Fruit fly (Drosophila melanogaster) whole organism, embryonic: ENCODE data around the gene CG31710.
A peak's percentile ranks its signal among the peaks of the same experiment; 100 is the strongest.

Experiments
- Ada2b ChIP-seq: fragments of 200-800 bp; sonication (Bioruptor generic); IDR thresholded peaks from 2 replicates; pipeline ENCODE4 v1.3.6; 2022; ENCODE audit warnings: missing biosample characterization, missing genetic modification characterization
- Blimp-1 ChIP-seq: fragments of 200-800 bp; sonication (Bioruptor generic); optimal IDR thresholded peaks from 3 replicates; lab custom pipeline; 2018; ENCODE audit warnings: missing biosample characterization, missing genetic modification characterization, mild to moderate bottlenecking, moderate library complexity, missing genetic modification reagents
- BtbVII ChIP-seq: fragments of 200-800 bp; sonication (Bioruptor generic); optimal IDR thresholded peaks from 3 replicates; lab custom pipeline; 2017; ENCODE audit warnings: missing biosample characterization, mild to moderate bottlenecking, missing genetic modification characterization
- CG10431 ChIP-seq: fragments of 200-800 bp; sonication (Bioruptor generic); optimal IDR thresholded peaks from 3 replicates; lab custom pipeline; 2018; ENCODE audit warnings: missing biosample characterization, mild to moderate bottlenecking, missing genetic modification characterization
- CG11504 ChIP-seq: fragments of 200-800 bp; sonication (Bioruptor generic); optimal IDR thresholded peaks from 3 replicates; lab custom pipeline; 2019; ENCODE audit warnings: missing biosample characterization, mild to moderate bottlenecking, missing genetic modification characterization, moderate library complexity
- CG12299 ChIP-seq: fragments of 200-800 bp; sonication (Bioruptor generic); optimal IDR thresholded peaks from 2 replicates; lab custom pipeline; 2018; ENCODE audit warnings: missing biosample characterization, mild to moderate bottlenecking, missing genetic modification characterization
- CG17361 ChIP-seq: fragments of 200-800 bp; sonication (Bioruptor generic); IDR thresholded peaks from 3 replicates; pipeline ENCODE4 v1.3.6; 2022; ENCODE audit warnings: missing biosample characterization, missing genetic modification characterization
- CG17385 ChIP-seq: fragments of 200-800 bp; sonication (Bioruptor generic); optimal IDR thresholded peaks from 3 replicates; lab custom pipeline; 2018; ENCODE audit warnings: missing biosample characterization, mild to moderate bottlenecking, missing genetic modification characterization
- CG17829 ChIP-seq: fragments of 200-800 bp; optimal IDR thresholded peaks from 2 replicates; lab custom pipeline; 2019; ENCODE audit warnings: missing biosample characterization, mild to moderate bottlenecking, missing genetic modification characterization, moderate library complexity
- CG31441 ChIP-seq: fragments of 200-800 bp; sonication (Bioruptor generic); IDR thresholded peaks from 2 replicates; pipeline ENCODE4 v1.3.6; 2022; ENCODE audit warnings: missing biosample characterization, missing genetic modification characterization
- CG3726 ChIP-seq: fragments of 200-800 bp; sonication (Bioruptor generic); IDR thresholded peaks from 3 replicates; pipeline ENCODE4, ENCODE4 v1.3.6; 2022; ENCODE audit warnings: missing biosample characterization, missing genetic modification characterization
- CG6791 ChIP-seq: fragments of 200-800 bp; sonication (Bioruptor generic); IDR thresholded peaks from 3 replicates; pipeline ENCODE4 v1.3.6; 2022; ENCODE audit warnings: missing biosample characterization, missing genetic modification characterization; ENCODE audit not compliant: partially characterized antibody
- CG6813 ChIP-seq: fragments of 200-800 bp; sonication (Bioruptor generic); optimal IDR thresholded peaks from 2 replicates; lab custom pipeline; 2017; ENCODE audit warnings: missing biosample characterization, missing genetic modification characterization, mild to moderate bottlenecking, moderate library complexity, missing genetic modification reagents
- CG7556 ChIP-seq: fragments of 200-800 bp; sonication (Bioruptor generic); optimal IDR thresholded peaks from 2 replicates; lab custom pipeline; 2017; ENCODE audit warnings: missing biosample characterization, mild to moderate bottlenecking, missing genetic modification characterization
- CG8359 ChIP-seq: fragments of 200-800 bp; sonication (Bioruptor generic); optimal IDR thresholded peaks from 2 replicates; lab custom pipeline; 2017; ENCODE audit warnings: missing biosample characterization, mild to moderate bottlenecking, missing genetic modification characterization, borderline replicate concordance
- CG9609 ChIP-seq: fragments of 200-800 bp; sonication (Bioruptor generic); optimal IDR thresholded peaks from 3 replicates; lab custom pipeline; 2016; ENCODE audit warnings: missing biosample characterization, missing genetic modification characterization
- CG9932 ChIP-seq: fragments of 200-800 bp; sonication (Bioruptor generic); IDR thresholded peaks from 2 replicates; pipeline ENCODE4 v1.3.6; 2022; ENCODE audit warnings: missing biosample characterization, missing genetic modification characterization
- CrebB ChIP-seq: fragments of 200-800 bp; sonication (Bioruptor generic); optimal IDR thresholded peaks from 3 replicates; lab custom pipeline; 2018; ENCODE audit warnings: missing biosample characterization, mild to moderate bottlenecking, missing genetic modification characterization
- D19A ChIP-seq: fragments of 200-800 bp; optimal IDR thresholded peaks from 3 replicates; lab custom pipeline; 2019; ENCODE audit warnings: missing biosample characterization, mild to moderate bottlenecking, missing genetic modification characterization, moderate library complexity
- D19B ChIP-seq: fragments of 200-800 bp; sonication (Bioruptor generic); optimal IDR thresholded peaks from 2 replicates; lab custom pipeline; 2017; ENCODE audit warnings: missing biosample characterization, mild to moderate bottlenecking, missing genetic modification characterization
- Dip3 ChIP-seq: fragments of 200-800 bp; sonication (Bioruptor generic); optimal IDR thresholded peaks from 3 replicates; lab custom pipeline; 2016; ENCODE audit warnings: missing biosample characterization, missing genetic modification characterization
- Doc2 ChIP-seq: fragments of 200-800 bp; sonication (Bioruptor generic); IDR thresholded peaks from 2 replicates; pipeline ENCODE4 v1.3.6; 2022; ENCODE audit warnings: missing biosample characterization, missing genetic modification characterization
- HmgD ChIP-seq: fragments of 200-800 bp; sonication (Bioruptor generic); optimal IDR thresholded peaks from 3 replicates; lab custom pipeline; 2016; ENCODE audit warnings: missing biosample characterization, missing genetic modification characterization
- Hr51 ChIP-seq, 2 experiments: fragments of 200-800 bp; sonication (Bioruptor generic); optimal IDR thresholded peaks; 2 replicates in 1 of 2; 3 replicates in 1 of 2; lab custom pipeline; 2016 to 2018; ENCODE audit warnings: missing biosample characterization in 2 of 2, missing genetic modification characterization in 2 of 2, mild to moderate bottlenecking in 1 of 2, moderate library complexity in 1 of 2
- Med ChIP-seq: fragments of 200-800 bp; sonication (Bioruptor generic); peaks from one replicate; lab custom pipeline; 2016; ENCODE audit warnings: missing biosample characterization, missing genetic modification characterization, mild to moderate bottlenecking, inconsistent platforms, moderate library complexity
- Nf-YB ChIP-seq: fragments of 200-800 bp; sonication (Bioruptor generic); optimal IDR thresholded peaks from 3 replicates; lab custom pipeline; 2019; ENCODE audit warnings: missing biosample characterization, mild to moderate bottlenecking, missing genetic modification characterization, moderate library complexity
- Oaz ChIP-seq: fragments of 200-800 bp; sonication (Bioruptor generic); IDR thresholded peaks from 2 replicates; pipeline ENCODE4 v1.3.6; 2022; ENCODE audit warnings: missing biosample characterization, missing genetic modification characterization
- Rfx ChIP-seq: fragments of 200-800 bp; sonication (Bioruptor generic); IDR thresholded peaks from 2 replicates; pipeline ENCODE4 v1.3.6; 2022; ENCODE audit warnings: missing biosample characterization, missing genetic modification characterization
- Sox102F ChIP-seq: fragments of 200-800 bp; sonication (Bioruptor generic); optimal IDR thresholded peaks from 2 replicates; lab custom pipeline; 2018; ENCODE audit warnings: missing biosample characterization, mild to moderate bottlenecking, missing genetic modification characterization, moderate library complexity
- croc ChIP-seq: fragments of 200-800 bp; sonication (Bioruptor generic); conservative IDR thresholded peaks from 3 replicates; pipeline ENCODE4 v1.3.6; 2022; ENCODE audit warnings: missing biosample characterization, missing genetic modification characterization
- cwo ChIP-seq: fragments of 200-800 bp; sonication (Bioruptor generic); optimal IDR thresholded peaks from 3 replicates; lab custom pipeline; 2017; ENCODE audit warnings: missing biosample characterization, missing genetic modification characterization, mild to moderate bottlenecking, moderate library complexity, missing genetic modification reagents
- dmrt99B ChIP-seq: fragments of 200-800 bp; sonication (Bioruptor generic); optimal IDR thresholded peaks from 2 replicates; lab custom pipeline; 2018; ENCODE audit warnings: missing biosample characterization, mild to moderate bottlenecking, missing genetic modification characterization, moderate library complexity
- dysf ChIP-seq: fragments of 200-800 bp; sonication (Bioruptor generic); IDR thresholded peaks from 3 replicates; pipeline ENCODE4 v1.3.6; 2022; ENCODE audit warnings: missing biosample characterization, missing genetic modification characterization
- fd96Cb ChIP-seq: fragments of 200-800 bp; sonication (Bioruptor generic); optimal IDR thresholded peaks from 2 replicates; lab custom pipeline; 2018; ENCODE audit warnings: missing biosample characterization, mild to moderate bottlenecking, missing genetic modification characterization, moderate library complexity
- gem ChIP-seq: fragments of 200-800 bp; sonication (Bioruptor generic); optimal IDR thresholded peaks from 2 replicates; lab custom pipeline; 2019; ENCODE audit warnings: missing biosample characterization, mild to moderate bottlenecking, missing genetic modification characterization, moderate library complexity
- gfzf ChIP-seq: fragments of 200-800 bp; sonication (Bioruptor generic); optimal IDR thresholded peaks from 2 replicates; lab custom pipeline; 2016; ENCODE audit warnings: missing biosample characterization, mild to moderate bottlenecking, missing genetic modification characterization, moderate library complexity
- h ChIP-seq: fragments of >200 bp; optimal IDR thresholded peaks from 2 replicates; lab custom pipeline; 2017
- jigr1 ChIP-seq: fragments of 200-800 bp; sonication (Bioruptor generic); IDR thresholded peaks from 3 replicates; pipeline ENCODE4 v1.3.6; 2022; ENCODE audit warnings: missing biosample characterization, missing genetic modification characterization
- lab ChIP-seq: fragments of 200-800 bp; sonication (Bioruptor generic); optimal IDR thresholded peaks from 3 replicates; lab custom pipeline; 2017; ENCODE audit warnings: missing biosample characterization, missing genetic modification characterization, mild to moderate bottlenecking, moderate library complexity, missing genetic modification reagents
- lbe ChIP-seq: fragments of 200-800 bp; sonication (Bioruptor generic); optimal IDR thresholded peaks from 2 replicates; lab custom pipeline; 2016; ENCODE audit warnings: missing biosample characterization, mild to moderate bottlenecking, missing genetic modification characterization
- luna ChIP-seq: fragments of 200-800 bp; sonication (Bioruptor generic); optimal IDR thresholded peaks from 2 replicates; lab custom pipeline; 2016; ENCODE audit warnings: missing biosample characterization, missing genetic modification characterization
- pb ChIP-seq: fragments of 200-800 bp; sonication (Bioruptor generic); optimal IDR thresholded peaks from 3 replicates; lab custom pipeline; 2016; ENCODE audit warnings: missing biosample characterization, missing genetic modification characterization
- pnt ChIP-seq: fragments of 200-800 bp; sonication (Bioruptor generic); optimal IDR thresholded peaks from 3 replicates; lab custom pipeline; 2016; ENCODE audit warnings: missing biosample characterization, missing genetic modification characterization
- repo ChIP-seq: fragments of 200-800 bp; sonication (Bioruptor generic); optimal IDR thresholded peaks from 2 replicates; lab custom pipeline; 2016; ENCODE audit warnings: missing biosample characterization, missing genetic modification characterization
- ro ChIP-seq: fragments of 200-800 bp; sonication (Bioruptor generic); IDR thresholded peaks from 2 replicates; pipeline ENCODE4 v1.3.6; 2022; ENCODE audit warnings: missing biosample characterization, missing genetic modification characterization
- row ChIP-seq: fragments of 200-800 bp; sonication (Bioruptor generic); IDR thresholded peaks from 3 replicates; pipeline ENCODE4 v1.3.6; 2022; ENCODE audit warnings: missing biosample characterization, missing genetic modification characterization
- sc ChIP-seq, 3 experiments: fragments of >200 bp in 2 of 3; fragments of 200-800 bp in 1 of 3; sonication (Bioruptor generic) in 1 of 3; optimal IDR thresholded peaks; 2 replicates in 2 of 3; 3 replicates in 1 of 3; lab custom pipeline; 2017; ENCODE audit warnings: mild to moderate bottlenecking in 1 of 3, missing biosample characterization in 1 of 3, missing genetic modification characterization in 1 of 3, missing genetic modification reagents in 1 of 3
- schlank ChIP-seq: fragments of 200-800 bp; sonication (Bioruptor generic); optimal IDR thresholded peaks from 2 replicates; lab custom pipeline; 2018; ENCODE audit warnings: missing biosample characterization, mild to moderate bottlenecking, missing genetic modification characterization
- sisA ChIP-seq: fragments of 200-800 bp; sonication (Bioruptor generic); IDR thresholded peaks from 2 replicates; pipeline ENCODE4 v1.3.6; 2022; ENCODE audit warnings: missing biosample characterization, missing genetic modification characterization
- slbo ChIP-seq: fragments of 200-800 bp; sonication (Bioruptor generic); IDR thresholded peaks from 2 replicates; pipeline ENCODE4 v1.3.6; 2022; ENCODE audit warnings: missing biosample characterization, missing genetic modification characterization
- tna ChIP-seq: fragments of 200-800 bp; sonication (Bioruptor generic); IDR thresholded peaks from 2 replicates; pipeline ENCODE4 v1.3.6; 2022; ENCODE audit warnings: missing biosample characterization, missing genetic modification characterization; ENCODE audit not compliant: partially characterized antibody

The CG31710 gene

dm6 chr2L:9669354-9669753, 36.4 kb downstream of the CG31710 start (continued):
- TF ChIP-seq slbo (GFP tag; lab: Robert Waterston, UW) = peak; percentile 57
- TF ChIP-seq CG9609 (GFP tag; lab: Kevin White, UChicago) = no peak
- TF ChIP-seq luna (GFP tag; lab: Kevin White, UChicago) = no peak
- TF ChIP-seq Dip3 (GFP tag; lab: Kevin White, UChicago) = no peak
- TF ChIP-seq pb (GFP tag; lab: Kevin White, UChicago) = no peak
- no peak for TF ChIP-seq sc (optimal IDR thresholded peaks at IDR 0.05; lab: Kevin White, UChicago)
- TF ChIP-seq sc (GFP tag; optimal IDR thresholded peaks at IDR 0.05; lab: Kevin White, UChicago) = no peak
- peak; percentile 10 for TF ChIP-seq fd96Cb
- no peak for TF ChIP-seq Doc2 (GFP tag; lab: Robert Waterston, UW)
- TF ChIP-seq CG6813 (GFP tag; lab: Kevin White, UChicago) = no peak
- TF ChIP-seq CG17361 (GFP tag; lab: Robert Waterston, UW) = 0 out of 3 replicates have a peak, but pooled peaks have one; percentile 35
- no peak for TF ChIP-seq jigr1 (GFP tag; lab: Robert Waterston, UW)
- TF ChIP-seq CG31441 = peak; percentile 37; the same call in 1 of the 2 replicates
- no peak for TF ChIP-seq croc (GFP tag; lab: Robert Waterston, UW)
- TF ChIP-seq CG17385 (GFP tag; lab: Kevin White, UChicago) = no peak
- TF ChIP-seq D19B (GFP tag; lab: Kevin White, UChicago) = no peak
- peak; percentile 55; the same call in 2 of the 3 replicates for TF ChIP-seq dysf (GFP tag; lab: Robert Waterston, UW)
- TF ChIP-seq Blimp-1 (GFP tag; lab: Kevin White, UChicago) = peak; percentile 10
- TF ChIP-seq CG6791 (GFP tag; lab: Robert Waterston, UW) = no peak
- no peak for TF ChIP-seq D19A (tag; lab: Kevin White, UChicago)
- no peak for TF ChIP-seq Med (GFP tag; lab: Kevin White, UChicago)
- TF ChIP-seq h (lab: Kevin White, UChicago) = no peak
- no peak for TF ChIP-seq schlank
- peak; percentile 42 for TF ChIP-seq gem (tag; lab: Kevin White, UChicago)
- peak; percentile 50 for TF ChIP-seq lab (GFP tag; lab: Kevin White, UChicago)
- TF ChIP-seq CG3726 (GFP tag; lab: Robert Waterston, UW) = no peak
- peak; percentile 27 for TF ChIP-seq dmrt99B (tag; lab: Kevin White, UChicago)
- no peak for TF ChIP-seq CG10431 (GFP tag; lab: Kevin White, UChicago)
- no peak for TF ChIP-seq Nf-YB (GFP tag; lab: Kevin White, UChicago)
- no peak for TF ChIP-seq CG17829
- TF ChIP-seq lbe = no peak
- TF ChIP-seq Ada2b (GFP tag; lab: Robert Waterston, UW) = peak; percentile 24; the same call in 1 of the 2 replicates
- TF ChIP-seq Hr51 (GFP tag; optimal IDR thresholded peaks at IDR 0.05; lab: Kevin White, UChicago) = peak in 1 of 2 experiments; percentile 37
- no peak for TF ChIP-seq BtbVII
- peak; percentile 7 for TF ChIP-seq Sox102F
- TF ChIP-seq gfzf (GFP tag; lab: Kevin White, UChicago) = no peak
- no peak for TF ChIP-seq repo
- TF ChIP-seq, all 482 proteins: peak for 33

- TF ChIP-seq sisA (GFP tag; lab: Robert Waterston, UW) = no peak
- no peak for TF ChIP-seq CG8359 (GFP tag; lab: Kevin White, UChicago)
- TF ChIP-seq ro = no peak
- no peak for TF ChIP-seq CG12299 (tag; lab: Kevin White, UChicago)
- peak; percentile 16 for TF ChIP-seq CG11504
- TF ChIP-seq CrebB (tag; lab: Kevin White, UChicago) = no peak
- TF ChIP-seq row (GFP tag; lab: Robert Waterston, UW) = 0 out of 3 replicates have a peak, but pooled peaks have one; percentile 11
- no peak for TF ChIP-seq jigr1 (GFP tag; lab: Robert Waterston, UW)
- TF ChIP-seq HmgD (GFP tag; lab: Kevin White, UChicago) = no peak
- no peak for TF ChIP-seq tna (GFP tag; lab: Robert Waterston, UW)
- TF ChIP-seq Rfx (GFP tag; lab: Robert Waterston, UW) = peak; percentile 13; the same call in 1 of the 2 replicates
- peak; percentile 5 for TF ChIP-seq CG7556 (GFP tag; lab: Kevin White, UChicago)
- TF ChIP-seq pnt (GFP tag; lab: Kevin White, UChicago) = no peak
- TF ChIP-seq Oaz = no peak
- peak; percentile 43; the same call in 1 of the 2 replicates for TF ChIP-seq CG9932 (GFP tag; lab: Robert Waterston, UW)
- peak; percentile 8 for TF ChIP-seq cwo (GFP tag; lab: Kevin White, UChicago)
These were observed 42.8 kb downstream of the CG31710 start for dm6 chr2L:9662977-9663376.
